Worm (Caenorhabditis elegans) whole organism, midembryonic: ENCODE data around the gene sup-9.

Experiments used
- T22C8.4 ChIP-seq: fragments of 200-800 bp; sonication (Bioruptor generic); IDR thresholded peaks from 2 replicates; pipeline ENCODE4 v1.3.6; 2022; ENCODE audit warnings: missing genetic modification characterization, missing compliant biosample characterization
- cog-1 ChIP-seq: sonication (generic microtip); optimal IDR thresholded peaks from 2 replicates; lab custom pipeline; 2016; ENCODE audit warnings: missing genetic modification characterization, missing compliant biosample characterization
- flt-1 ChIP-seq: fragments of 200-800 bp; sonication (Bioruptor generic); IDR thresholded peaks from 2 replicates; pipeline ENCODE4 v1.3.6; 2022; ENCODE audit warnings: missing genetic modification characterization, missing compliant biosample characterization
- klf-2 ChIP-seq: fragments of 200-800 bp; sonication (Bioruptor generic); conservative IDR thresholded peaks from 2 replicates; pipeline ENCODE4 v1.3.6; 2022; ENCODE audit warnings: missing genetic modification reagents, missing genetic modification characterization, missing compliant biosample characterization
- med-1 ChIP-seq: sonication (generic microtip); optimal IDR thresholded peaks from 2 replicates; lab custom pipeline; 2017; ENCODE audit warnings: missing genetic modification characterization, mild to moderate bottlenecking, missing compliant biosample characterization, antibody characterized with exemption, missing genetic modification reagents; ENCODE audit not compliant: insufficient read depth
- ref-1 ChIP-seq: fragments of 200-800 bp; sonication (Bioruptor generic); conservative IDR thresholded peaks from 2 replicates; pipeline ENCODE4 v1.3.6; 2022; ENCODE audit warnings: missing genetic modification reagents, missing genetic modification characterization, missing compliant biosample characterization
- tab-1 ChIP-seq: fragments of 200-800 bp; sonication (Bioruptor generic); IDR thresholded peaks from 2 replicates; pipeline ENCODE4 v1.3.6; 2022; ENCODE audit warnings: missing genetic modification characterization, missing compliant biosample characterization
- ztf-23 ChIP-seq: fragments of 200-800 bp; sonication (Bioruptor generic); IDR thresholded peaks from 2 replicates; pipeline ENCODE4 v1.3.6; 2022; ENCODE audit warnings: missing genetic modification reagents, missing genetic modification characterization, missing compliant biosample characterization
- ztf-29 ChIP-seq: fragments of 200-800 bp; sonication (Bioruptor generic); IDR thresholded peaks from 2 replicates; pipeline ENCODE4 v1.3.6; 2022; ENCODE audit warnings: missing genetic modification reagents, missing genetic modification characterization, missing compliant biosample characterization

sup-9 gene

ce11 chrII:2638062-2638461 is 48.8 kb downstream of the sup-9 start, which contains the start of gene F22E5.9:
F22E5.9 (plus strand) TSS chrII:2638388.
- no peak for TF ChIP-seq ref-1 (GFP tag; lab: Robert Waterston, UW)
- no peak for TF ChIP-seq cog-1
- no peak for TF ChIP-seq klf-2 (GFP tag; lab: Robert Waterston, UW)
- TF ChIP-seq ztf-23 (GFP tag; lab: Robert Waterston, UW) = no peak
- no peak for TF ChIP-seq tab-1 (GFP tag; lab: Robert Waterston, UW)
- TF ChIP-seq flt-1 (GFP tag; lab: Robert Waterston, UW) = no peak
- no peak for TF ChIP-seq T22C8.4 (GFP tag; lab: Robert Waterston, UW)
- TF ChIP-seq ztf-29 = no peak
- TF ChIP-seq med-1 (GFP tag; lab: Kevin White, UChicago) = no peak

ce11 chrII:2637359-2637758 is 49.5 kb downstream of the sup-9 start, which contains the start of gene F22E5.21:
F22E5.21 (minus strand) TSS chrII:2637459.
- TF ChIP-seq tab-1 (GFP tag; lab: Robert Waterston, UW) = no peak
- no peak for TF ChIP-seq klf-2 (GFP tag; lab: Robert Waterston, UW)
- no peak for TF ChIP-seq ztf-23 (GFP tag; lab: Robert Waterston, UW)
